Fruit fly (Drosophila melanogaster): ENCODE measurements around the gene CG12520.

Gene CG12520

dm6 chr3L:12902579-12903228 is at the start of gene CG12520:
TSS of gene CG12520 (minus strand) at chr3L:12902737.
- TF ChIP-seq Myc (optimal IDR thresholded peaks at IDR 0.05) (peak; percentile 40), brk (GFP tag; optimal IDR thresholded peaks at IDR 0.05) (peak; percentile 14), OdsH (GFP tag; optimal IDR thresholded peaks at IDR 0.05) (no peak)

- no peak for TF ChIP-seq psq (GFP tag; optimal IDR thresholded peaks at IDR 0.05)
- TF ChIP-seq Jra (GFP tag; optimal IDR thresholded peaks at IDR 0.05), result no peak
- TF ChIP-seq Hnf4 (GFP tag; optimal IDR thresholded peaks at IDR 0.05), result no peak
- TF ChIP-seq woc (GFP tag; optimal IDR thresholded peaks at IDR 0.05), result no peak
- TF ChIP-seq foxo (GFP tag; optimal IDR thresholded peaks at IDR 0.05), result no peak
Measured at dm6 chr3L:12949386-12949785, 46.8 kb upstream of the CG12520 start.

DNA sequence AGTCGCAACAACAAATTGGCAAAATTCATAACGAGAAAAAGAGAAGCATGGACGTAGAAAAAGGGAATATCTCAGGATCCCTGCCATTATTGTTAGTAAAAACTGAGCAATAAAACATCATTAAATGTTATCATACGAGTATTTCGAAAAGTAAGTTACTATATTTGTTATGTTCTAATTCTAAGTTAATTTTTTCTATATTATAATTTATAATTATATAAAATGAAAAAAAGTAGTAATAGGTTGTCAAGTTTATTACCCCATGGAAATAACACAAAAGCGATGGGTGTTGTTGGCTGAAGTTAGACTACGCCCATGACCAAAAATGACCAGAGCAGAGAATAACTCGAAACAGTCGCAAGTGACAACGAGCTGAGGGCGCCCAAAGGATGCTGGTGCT is 12.9 kb upstream of the CG12520 start:
- peak; percentile 10 for TF ChIP-seq h (GFP tag; optimal IDR thresholded peaks at IDR 0.05)
- no peak for TF ChIP-seq pan (optimal IDR thresholded peaks at IDR 0.05)
- peak; percentile 86 for TF ChIP-seq HLH106 (tag; optimal IDR thresholded peaks at IDR 0.05)
- TF ChIP-seq foxo (GFP tag; optimal IDR thresholded peaks at IDR 0.05), result peak in 1 of 2 experiments; percentile 61
- peak; percentile 16 for TF ChIP-seq ey (GFP tag; optimal IDR thresholded peaks at IDR 0.05)
- TF ChIP-seq Sp1 (GFP tag; optimal IDR thresholded peaks at IDR 0.05), result peak; percentile 86
- no peak for TF ChIP-seq lola (GFP tag; optimal IDR thresholded peaks at IDR 0.05)
- TF ChIP-seq br (GFP tag; optimal IDR thresholded peaks at IDR 0.05), result peak; percentile 25
- peak; percentile 60 for TF ChIP-seq psq (GFP tag; optimal IDR thresholded peaks at IDR 0.05)
- TF ChIP-seq tai (GFP tag; optimal IDR thresholded peaks at IDR 0.05), result no peak
- peak; percentile 42 for TF ChIP-seq rgr (GFP tag; optimal IDR thresholded peaks at IDR 0.05)
- TF ChIP-seq OdsH (GFP tag; optimal IDR thresholded peaks at IDR 0.05), result peak; percentile 47
- TF ChIP-seq fru (GFP tag; optimal IDR thresholded peaks at IDR 0.05), result peak; percentile 55

- TF ChIP-seq pan (optimal IDR thresholded peaks at IDR 0.05) (peak; percentile 78), Myc (optimal IDR thresholded peaks at IDR 0.05) (no peak), Mio (GFP tag; optimal IDR thresholded peaks at IDR 0.05) (peak; percentile 81), Dfd (GFP tag; optimal IDR thresholded peaks at IDR 0.05) (no peak), rgr (GFP tag; optimal IDR thresholded peaks at IDR 0.05) (peak; percentile 99), fru (GFP tag; optimal IDR thresholded peaks at IDR 0.05) (peak; percentile 97), Hr83 (GFP tag; optimal IDR thresholded peaks at IDR 0.05; ENCODE audit: poor library complexity, severe bottlenecking) (peak; percentile 28), ey (GFP tag; optimal IDR thresholded peaks at IDR 0.05) (peak; percentile 98), Sp1 (GFP tag; optimal IDR thresholded peaks at IDR 0.05) (peak; percentile 96), GATAd (GFP tag; optimal IDR thresholded peaks at IDR 0.05) (peak; percentile 80), usp (GFP tag; optimal IDR thresholded peaks at IDR 0.05) (no peak), HLH106 (tag; optimal IDR thresholded peaks at IDR 0.05) (peak; percentile 98), dl (GFP tag; optimal IDR thresholded peaks at IDR 0.05; ENCODE audit: insufficient read depth in 1 of 2, partially characterized antibody in 2 of 2) (peak in 1 of 2 experiments; percentile 14), Rel (GFP tag; optimal IDR thresholded peaks at IDR 0.05) (peak; percentile 82), Rel (tag; optimal IDR thresholded peaks at IDR 0.05) (peak; percentile 85), brk (GFP tag; optimal IDR thresholded peaks at IDR 0.05) (peak; percentile 95), N (GFP tag; optimal IDR thresholded peaks at IDR 0.05) (no peak), jim (GFP tag; optimal IDR thresholded peaks at IDR 0.05) (peak; percentile 0), lola (GFP tag; optimal IDR thresholded peaks at IDR 0.05) (no peak), CG9705 (GFP tag; optimal IDR thresholded peaks at IDR 0.05) (peak; percentile 90), Hnf4 (GFP tag; optimal IDR thresholded peaks at IDR 0.05) (peak; percentile 98), Jra (GFP tag; optimal IDR thresholded peaks at IDR 0.05) (peak; percentile 91), dmrt93B (GFP tag; optimal IDR thresholded peaks at IDR 0.05) (peak; percentile 93), Vsx2 (GFP tag; optimal IDR thresholded peaks at IDR 0.05; ENCODE audit: partially characterized antibody) (no peak), sv (GFP tag; optimal IDR thresholded peaks at IDR 0.05) (peak; percentile 88), h (GFP tag; optimal IDR thresholded peaks at IDR 0.05) (peak; percentile 99), dsf (GFP tag; optimal IDR thresholded peaks at IDR 0.05; ENCODE audit: borderline replicate concordance) (peak; percentile 81), Hr78 (GFP tag; optimal IDR thresholded peaks at IDR 0.05) (no peak), OdsH (GFP tag; optimal IDR thresholded peaks at IDR 0.05) (peak; percentile 99), sage (GFP tag; optimal IDR thresholded peaks at IDR 0.05) (peak; percentile 95), CG32264 (GFP tag; optimal IDR thresholded peaks at IDR 0.05) (peak; percentile 95), woc (GFP tag; optimal IDR thresholded peaks at IDR 0.05) (peak; percentile 93), CrebA (GFP tag; optimal IDR thresholded peaks at IDR 0.05; ENCODE audit: borderline replicate concordance) (peak; percentile 84), psq (GFP tag; optimal IDR thresholded peaks at IDR 0.05) (peak; percentile 95), tai (GFP tag; optimal IDR thresholded peaks at IDR 0.05) (peak; percentile 94), Abd-B (GFP tag; optimal IDR thresholded peaks at IDR 0.05) (no peak), Dif (GFP tag; optimal IDR thresholded peaks at IDR 0.05; ENCODE audit: partially characterized antibody) (peak; percentile 46), foxo (GFP tag; optimal IDR thresholded peaks at IDR 0.05) (peak; percentile 91 to 98), br (GFP tag; optimal IDR thresholded peaks at IDR 0.05) (peak; percentile 96)
Measured at dm6 chr3L:12913609-12914266, 11.2 kb upstream of the CG12520 start, which contains the start of gene CG32115. TSS of gene CG32115 (minus strand) at chr3L:12913646.

Measured in whole organism, wandering third instar larva.